Worm (Caenorhabditis elegans): ENCODE results near the gene set-6.

Gene set-6

ce11 chrX:11968024-11968598, 6.4 kb downstream of the set-6 start:
- TF ChIP-seq pqm-1 (tag; optimal IDR thresholded peaks at IDR 0.05): peak; percentile 52
- TF ChIP-seq ztf-11 (tag; optimal IDR thresholded peaks at IDR 0.05): no peak
- peak; percentile 37 for TF ChIP-seq ama-1 (optimal IDR thresholded peaks at IDR 0.05)
- TF ChIP-seq nhr-43 (tag; optimal IDR thresholded peaks at IDR 0.05; ENCODE audit: poor library complexity, severe bottlenecking): peak; percentile 52
- TF ChIP-seq elt-2 (tag; optimal IDR thresholded peaks at IDR 0.05): peak; percentile 91
- TF ChIP-seq pha-4 (tag; optimal IDR thresholded peaks at IDR 0.05): peak; percentile 17
- TF ChIP-seq lsy-12 (tag; optimal IDR thresholded peaks at IDR 0.05): no peak

- TF ChIP-seq jun-1 (tag; optimal IDR thresholded peaks at IDR 0.05) (no peak), nhr-67 (tag; optimal IDR thresholded peaks at IDR 0.05) (no peak), nhr-28 (tag; optimal IDR thresholded peaks at IDR 0.05) (no peak), elt-2 (tag; optimal IDR thresholded peaks at IDR 0.05) (no peak), mml-1 (tag; optimal IDR thresholded peaks at IDR 0.05) (no peak)
These were observed 7.4 kb downstream of the set-6 start for ce11 chrX:11967034-11967433.

ce11 chrX:11965663-11966304, 8.7 kb downstream of the set-6 start, which contains the start of gene sams-1:
Gene sams-1, plus strand, starts transcription at chrX:11965962.
- TF ChIP-seq ztf-4 (tag; optimal IDR thresholded peaks at IDR 0.05) (no peak), R02D3.7 (tag; optimal IDR thresholded peaks at IDR 0.05) (no peak), elt-2 (tag; optimal IDR thresholded peaks at IDR 0.05) (peak; percentile 75), unc-39 (tag; optimal IDR thresholded peaks at IDR 0.05) (no peak), tbx-2 (tag; optimal IDR thresholded peaks at IDR 0.05) (no peak), ceh-82 (tag; optimal IDR thresholded peaks at IDR 0.05) (no peak), snpc-4 (tag; optimal IDR thresholded peaks at IDR 0.05) (no peak), elt-3 (tag; optimal IDR thresholded peaks at IDR 0.05) (peak in 1 of 3 experiments; percentile 29), nhr-43 (tag; optimal IDR thresholded peaks at IDR 0.05; ENCODE audit: poor library complexity, severe bottlenecking) (peak; percentile 32), ceh-28 (tag; optimal IDR thresholded peaks at IDR 0.05) (no peak), zag-1 (tag; optimal IDR thresholded peaks at IDR 0.05) (no peak), hmg-11 (tag; optimal IDR thresholded peaks at IDR 0.05) (no peak), nhr-23 (tag; optimal IDR thresholded peaks at IDR 0.05) (peak; percentile 17), nhr-25 (tag; optimal IDR thresholded peaks at IDR 0.05) (peak; percentile 11), lsy-12 (tag; optimal IDR thresholded peaks at IDR 0.05) (no peak), lin-15B (tag; optimal IDR thresholded peaks at IDR 0.05) (no peak), nhr-77 (tag; optimal IDR thresholded peaks at IDR 0.05) (no peak), ztf-11 (tag; optimal IDR thresholded peaks at IDR 0.05) (no peak), mml-1 (tag; optimal IDR thresholded peaks at IDR 0.05) (no peak), nhr-12 (tag; optimal IDR thresholded peaks at IDR 0.05) (no peak), skn-1 (tag; optimal IDR thresholded peaks at IDR 0.05) (no peak), aly-2 (tag; optimal IDR thresholded peaks at IDR 0.05) (no peak), pqm-1 (tag; optimal IDR thresholded peaks at IDR 0.05) (peak; percentile 39), unc-62 (GFP tag; optimal IDR thresholded peaks at IDR 0.05) (no peak), eor-1 (tag; optimal IDR thresholded peaks at IDR 0.05) (no peak), sea-2 (GFP tag; optimal IDR thresholded peaks at IDR 0.05) (no peak), ama-1 (optimal IDR thresholded peaks at IDR 0.05) (peak; percentile 59), lin-39 (tag; optimal IDR thresholded peaks at IDR 0.05) (no peak), nhr-67 (tag; optimal IDR thresholded peaks at IDR 0.05) (no peak), elt-1 (tag; optimal IDR thresholded peaks at IDR 0.05) (peak; percentile 76), fkh-10 (GFP tag; optimal IDR thresholded peaks at IDR 0.05) (no peak), fkh-2 (tag; optimal IDR thresholded peaks at IDR 0.05) (no peak), mdl-1 (tag; optimal IDR thresholded peaks at IDR 0.05) (no peak), pha-4 (tag; optimal IDR thresholded peaks at IDR 0.05) (no peak), nfya-1 (tag; optimal IDR thresholded peaks at IDR 0.05; ENCODE audit: insufficient read depth) (peak; percentile 5), jun-1 (tag; optimal IDR thresholded peaks at IDR 0.05) (no peak), nhr-28 (tag; optimal IDR thresholded peaks at IDR 0.05) (no peak), daf-12 (tag; optimal IDR thresholded peaks at IDR 0.05) (no peak), ceh-16 (tag; optimal IDR thresholded peaks at IDR 0.05) (no peak), nhr-237 (tag; optimal IDR thresholded peaks at IDR 0.05) (no peak), egl-27 (tag; optimal IDR thresholded peaks at IDR 0.05) (no peak), ceh-9 (tag; optimal IDR thresholded peaks at IDR 0.05) (no peak), ZK546.5 (tag; optimal IDR thresholded peaks at IDR 0.05) (no peak), egl-5 (tag; optimal IDR thresholded peaks at IDR 0.05) (no peak), fos-1 (tag; optimal IDR thresholded peaks at IDR 0.05) (no peak), nhr-76 (tag; optimal IDR thresholded peaks at IDR 0.05) (no peak), nhr-11 (tag; optimal IDR thresholded peaks at IDR 0.05) (no peak)
